Worm (Caenorhabditis elegans): ENCODE measurements around the gene str-207.

- TF ChIP-seq ceh-62 (tag; optimal IDR thresholded peaks at IDR 0.05) (no peak), mdl-1 (tag; optimal IDR thresholded peaks at IDR 0.05) (peak in 1 of 2 experiments; percentile 6), pqm-1 (tag; optimal IDR thresholded peaks at IDR 0.05) (no peak), pha-4 (GFP tag; IDR thresholded peaks at IDR 0.05) (no peak), pha-4 (tag; optimal IDR thresholded peaks at IDR 0.05) (no peak), hmg-1.1 (GFP tag; IDR thresholded peaks at IDR 0.05) (no peak), vab-7 (GFP tag; IDR thresholded peaks at IDR 0.05) (no peak), jun-1 (tag; optimal IDR thresholded peaks at IDR 0.05) (no peak), lsy-2 (tag; optimal IDR thresholded peaks at IDR 0.05) (no peak), ceh-28 (tag; optimal IDR thresholded peaks at IDR 0.05) (no peak), R02D3.7 (tag; optimal IDR thresholded peaks at IDR 0.05) (no peak)
Measured at ce11 chrV:4918664-4919257, 32.8 kb upstream of the str-207 start, which contains the start of gene C02E7.6.
